Worm (Caenorhabditis elegans): ENCODE measurements around the gene T10B5.8.
"Not testable (repeated sequence)": the region's sequence is repeated elsewhere in the genome, so short reads cannot be mapped to it uniquely, and the experiment has no call there.

ce11 chrV:1814784-1815183, 27.1 kb upstream of the T10B5.8 start, which contains the start of gene Y46H3A.5:
- not testable (repeated sequence) for TF ChIP-seq lin-11 (tag; optimal IDR thresholded peaks at IDR 0.05); fax-1 (tag; optimal IDR thresholded peaks at IDR 0.05); ama-1 (optimal IDR thresholded peaks at IDR 0.05); pag-3 (tag; optimal IDR thresholded peaks at IDR 0.05; ENCODE audit: borderline replicate concordance)

Data from whole organism, late embryonic.